Worm (Caenorhabditis elegans): ENCODE measurements around the gene srh-170.
A peak's percentile ranks its signal among the peaks of the same experiment; 100 is the strongest.

Gene srh-170

ce11 chrV:15425368-15426091 lies 36.9 kb upstream of the srh-170 start, which contains the start of gene Y36E3A.2:
TSS of gene Y36E3A.2 (plus strand) at chrV:15426041.
- TF ChIP-seq blmp-1 (tag; optimal IDR thresholded peaks at IDR 0.05) (no peak), elt-2 (tag; optimal IDR thresholded peaks at IDR 0.05) (peak; percentile 65), alr-1 (tag; optimal IDR thresholded peaks at IDR 0.05; ENCODE audit: borderline replicate concordance) (no peak), fkh-10 (GFP tag; optimal IDR thresholded peaks at IDR 0.05) (no peak), ceh-8 (GFP tag; optimal IDR thresholded peaks at IDR 0.05) (no peak), efl-1 (optimal IDR thresholded peaks at IDR 0.05) (no peak), efl-1 (GFP tag; optimal IDR thresholded peaks at IDR 0.05 in 1 of 2) (peak in 1 of 2 experiments; percentile 9), swsn-7 (tag; optimal IDR thresholded peaks at IDR 0.05) (no peak), aha-1 (tag; optimal IDR thresholded peaks at IDR 0.05) (no peak), nhr-77 (tag; optimal IDR thresholded peaks at IDR 0.05) (no peak), unc-62 (GFP tag; optimal IDR thresholded peaks at IDR 0.05) (no peak)

- TF ChIP-seq lin-15B (tag; optimal IDR thresholded peaks at IDR 0.05) (no peak), egl-27 (tag; optimal IDR thresholded peaks at IDR 0.05) (no peak), ztf-4 (tag; optimal IDR thresholded peaks at IDR 0.05) (no peak), nhr-76 (tag; optimal IDR thresholded peaks at IDR 0.05) (no peak), tbx-2 (tag; optimal IDR thresholded peaks at IDR 0.05) (no peak), pax-3 (tag; optimal IDR thresholded peaks at IDR 0.05) (no peak)
Observed at ce11 chrV:15423601-15424000, 34.9 kb upstream of the srh-170 start, which contains the start of gene fbxa-104. TSS of gene fbxa-104 (minus strand) at chrV:15423683.

- TF ChIP-seq ama-1 (optimal IDR thresholded peaks at IDR 0.05) (no peak), F16B12.6 (tag; optimal IDR thresholded peaks at IDR 0.05) (no peak), lir-3 (tag; optimal IDR thresholded peaks at IDR 0.05; ENCODE audit: poor library complexity) (no peak), fkh-10 (GFP tag; optimal IDR thresholded peaks at IDR 0.05) (no peak), vab-15 (tag; optimal IDR thresholded peaks at IDR 0.05) (no peak), nhr-77 (tag; optimal IDR thresholded peaks at IDR 0.05) (no peak)
Observed at ce11 chrV:15417822-15418221, 29.2 kb upstream of the srh-170 start, which contains the start of gene T06E6.10. TSS of gene T06E6.10 (plus strand) at chrV:15418122.

- TF ChIP-seq nhr-19 (GFP tag; conservative IDR thresholded peaks at IDR 0.05) (no peak), irx-1 (tag; optimal IDR thresholded peaks at IDR 0.05) (no peak), unc-130 (tag; optimal IDR thresholded peaks at IDR 0.05) (no peak), grh-1 (GFP tag; IDR thresholded peaks at IDR 0.05) (no peak), tlp-1 (tag; optimal IDR thresholded peaks at IDR 0.05) (no peak), aha-1 (tag; optimal IDR thresholded peaks at IDR 0.05) (no peak), nhr-84 (tag; optimal IDR thresholded peaks at IDR 0.05) (no peak), hlh-17 (GFP tag; optimal IDR thresholded peaks at IDR 0.05; ENCODE audit: borderline replicate concordance) (no peak), mdl-1 (tag; optimal IDR thresholded peaks at IDR 0.05) (no peak), efl-1 (optimal IDR thresholded peaks at IDR 0.05) (no peak), efl-1 (GFP tag; optimal IDR thresholded peaks at IDR 0.05 in 1 of 2) (no peak), nhr-90 (tag; optimal IDR thresholded peaks at IDR 0.05; ENCODE audit: poor library complexity) (no peak), mep-1 (tag; optimal IDR thresholded peaks at IDR 0.05) (no peak), ztf-4 (tag; optimal IDR thresholded peaks at IDR 0.05) (no peak), ceh-8 (GFP tag; optimal IDR thresholded peaks at IDR 0.05) (no peak), snu-23 (GFP tag; optimal IDR thresholded peaks at IDR 0.05) (no peak)
Observed at ce11 chrV:15415951-15416350, 27.3 kb upstream of the srh-170 start, which contains the start of gene srh-265. TSS of gene srh-265 (plus strand) at chrV:15416251.

ce11 chrV:15413847-15414246 lies 25.2 kb upstream of the srh-170 start, which contains the start of gene srh-264:
TSS of gene srh-264 (plus strand) at chrV:15414147.
- no peak for TF ChIP-seq unc-130 (tag; optimal IDR thresholded peaks at IDR 0.05)
- TF ChIP-seq dsc-1 (tag; optimal IDR thresholded peaks at IDR 0.05), result no peak
- no peak for TF ChIP-seq ztf-11 (tag; optimal IDR thresholded peaks at IDR 0.05)
- no peak for TF ChIP-seq fkh-8 (tag; optimal IDR thresholded peaks at IDR 0.05)
- TF ChIP-seq C04F5.9 (tag; optimal IDR thresholded peaks at IDR 0.05), result no peak

All from whole organism, L1 larva.